Worm (Caenorhabditis elegans) whole organism, late embryonic: ENCODE results near the gene nas-11.

Experiments used
- ceh-34 ChIP-seq: sonication (generic microtip); optimal IDR thresholded peaks from 2 replicates; lab custom pipeline; 2016; ENCODE audit warnings: mild to moderate bottlenecking, missing genetic modification characterization, missing compliant biosample characterization
- fkh-10 ChIP-seq: fragments of 150-350 bp; optimal IDR thresholded peaks from 2 replicates; lab custom pipeline; 2014; ENCODE audit warnings: missing biosample characterization, missing genetic modification reagents, missing genetic modification characterization
- nfya-1 ChIP-seq: sonication (generic microtip); optimal IDR thresholded peaks from 2 replicates; lab custom pipeline; 2017; ENCODE audit warnings: missing genetic modification characterization, mild to moderate bottlenecking, missing compliant biosample characterization, antibody characterized with exemption, moderate library complexity
- npax-4 ChIP-seq: sonication (generic microtip); optimal IDR thresholded peaks from 2 replicates; lab custom pipeline; 2016; ENCODE audit warnings: missing genetic modification characterization, missing compliant biosample characterization
- pqm-1 ChIP-seq: sonication (generic microtip); optimal IDR thresholded peaks from 2 replicates; lab custom pipeline; 2016; ENCODE audit warnings: missing genetic modification characterization, missing compliant biosample characterization
- rnt-1 ChIP-seq: sonication (generic microtip); optimal IDR thresholded peaks from 2 replicates; lab custom pipeline; 2016; ENCODE audit warnings: missing genetic modification characterization, missing compliant biosample characterization
- unc-42 ChIP-seq: sonication (generic microtip); optimal IDR thresholded peaks from 2 replicates; lab custom pipeline; 2016; ENCODE audit warnings: missing genotype, missing genetic modification characterization, missing compliant biosample characterization

DNA sequence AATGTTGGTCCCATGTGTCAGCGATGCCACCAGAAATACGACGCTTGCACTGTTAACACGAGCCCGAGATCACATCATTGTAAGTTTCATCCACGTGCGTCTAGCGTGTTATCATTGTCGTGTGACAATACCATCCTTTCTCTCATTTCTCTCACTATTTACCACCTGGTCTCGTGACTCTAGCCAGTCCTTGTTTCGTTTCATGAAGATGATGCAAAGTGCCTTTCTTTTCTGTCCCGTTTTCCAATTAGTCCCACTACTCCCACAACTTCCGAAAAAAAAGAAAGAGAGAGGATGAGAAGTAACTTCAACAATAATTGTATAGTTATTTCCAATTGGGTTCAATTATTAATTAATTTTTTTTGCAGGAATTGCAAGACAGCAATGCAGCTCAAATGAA lies 29.5 kb downstream of the nas-11 start:
- TF ChIP-seq npax-4 (tag; lab: Kevin White, UChicago), result no peak
- TF ChIP-seq rnt-1 (tag; lab: Kevin White, UChicago), result no peak
- no peak for TF ChIP-seq fkh-10 (GFP tag; lab: Kevin White, UChicago)
- no peak for TF ChIP-seq pqm-1 (tag; lab: Kevin White, UChicago)
- no peak for TF ChIP-seq unc-42 (tag; lab: Kevin White, UChicago)
- TF ChIP-seq nfya-1 (tag; lab: Kevin White, UChicago), result no peak
- TF ChIP-seq ceh-34 (tag; lab: Kevin White, UChicago), result no peak
